Fruit fly (Drosophila melanogaster): ENCODE results near the gene CG42821.

The CG42821 gene

dm6 chr3R:17412458-17413127 is at the start of gene CG42821:
TSS of gene CG42821 (plus strand) at chr3R:17413077.
- TF ChIP-seq pan (optimal IDR thresholded peaks at IDR 0.05), result no peak
- no peak for TF ChIP-seq Sp1 (GFP tag; optimal IDR thresholded peaks at IDR 0.05)
- no peak for TF ChIP-seq CG32264 (GFP tag; optimal IDR thresholded peaks at IDR 0.05)
- no peak for TF ChIP-seq Hnf4 (GFP tag; optimal IDR thresholded peaks at IDR 0.05)
- TF ChIP-seq Dfd (GFP tag; optimal IDR thresholded peaks at IDR 0.05), result no peak
- no peak for TF ChIP-seq ey (GFP tag; optimal IDR thresholded peaks at IDR 0.05)
- TF ChIP-seq psq (GFP tag; optimal IDR thresholded peaks at IDR 0.05), result no peak
- TF ChIP-seq usp (GFP tag; optimal IDR thresholded peaks at IDR 0.05), result no peak
- TF ChIP-seq brk (GFP tag; optimal IDR thresholded peaks at IDR 0.05), result no peak
- no peak for TF ChIP-seq lola (GFP tag; optimal IDR thresholded peaks at IDR 0.05)
- no peak for TF ChIP-seq Hr83 (GFP tag; optimal IDR thresholded peaks at IDR 0.05; ENCODE audit: poor library complexity, severe bottlenecking)

DNA sequence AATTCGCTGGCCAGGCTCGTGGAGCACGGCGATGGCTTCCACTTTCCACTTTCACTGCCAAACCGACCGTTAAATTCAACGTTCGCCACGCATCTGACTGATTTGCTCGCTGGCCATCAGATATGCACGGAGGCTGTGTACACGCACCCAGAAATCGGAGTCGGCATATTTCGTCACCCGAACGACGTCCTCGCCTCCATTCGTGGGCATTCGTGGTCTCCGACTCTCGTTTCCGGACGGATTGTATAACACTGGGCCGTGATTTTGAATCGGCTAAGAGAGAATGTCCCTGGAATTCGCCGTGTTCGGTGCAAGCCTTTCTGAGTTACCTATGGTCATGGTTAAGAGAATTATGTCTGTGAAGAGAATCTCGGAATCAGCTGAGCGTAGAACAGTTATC is 46.9 kb upstream of the CG42821 start, which contains the start of gene beat-IIa:
beat-IIa (minus strand) TSS at position 97 of the 400 bp plus-strand sequence.
- no peak for TF ChIP-seq psq (GFP tag; optimal IDR thresholded peaks at IDR 0.05)
- TF ChIP-seq Vsx2 (GFP tag; optimal IDR thresholded peaks at IDR 0.05; ENCODE audit: partially characterized antibody), result no peak
- no peak for TF ChIP-seq N (GFP tag; optimal IDR thresholded peaks at IDR 0.05)
- TF ChIP-seq jim (GFP tag; optimal IDR thresholded peaks at IDR 0.05), result no peak
- no peak for TF ChIP-seq rgr (GFP tag; optimal IDR thresholded peaks at IDR 0.05)
- TF ChIP-seq woc (GFP tag; optimal IDR thresholded peaks at IDR 0.05), result no peak
- no peak for TF ChIP-seq foxo (GFP tag; optimal IDR thresholded peaks at IDR 0.05)
- no peak for TF ChIP-seq sage (GFP tag; optimal IDR thresholded peaks at IDR 0.05)
- no peak for TF ChIP-seq ey (GFP tag; optimal IDR thresholded peaks at IDR 0.05)
- no peak for TF ChIP-seq Hnf4 (GFP tag; optimal IDR thresholded peaks at IDR 0.05)
- no peak for TF ChIP-seq Hr83 (GFP tag; optimal IDR thresholded peaks at IDR 0.05; ENCODE audit: poor library complexity, severe bottlenecking)
- TF ChIP-seq usp (GFP tag; optimal IDR thresholded peaks at IDR 0.05), result no peak
- no peak for TF ChIP-seq dl (GFP tag; optimal IDR thresholded peaks at IDR 0.05; ENCODE audit: insufficient read depth in 1 of 2, partially characterized antibody in 2 of 2)
- no peak for TF ChIP-seq Hr78 (GFP tag; optimal IDR thresholded peaks at IDR 0.05)

- no peak for TF ChIP-seq CG32264 (GFP tag; optimal IDR thresholded peaks at IDR 0.05)
- TF ChIP-seq tai (GFP tag; optimal IDR thresholded peaks at IDR 0.05), result no peak
- TF ChIP-seq rgr (GFP tag; optimal IDR thresholded peaks at IDR 0.05), result no peak
- TF ChIP-seq Myc (optimal IDR thresholded peaks at IDR 0.05), result no peak
- no peak for TF ChIP-seq N (GFP tag; optimal IDR thresholded peaks at IDR 0.05)
- TF ChIP-seq sage (GFP tag; optimal IDR thresholded peaks at IDR 0.05), result no peak
- no peak for TF ChIP-seq br (GFP tag; optimal IDR thresholded peaks at IDR 0.05)
These were observed 41.8 kb upstream of the CG42821 start for dm6 chr3R:17371094-17371493.

DNA sequence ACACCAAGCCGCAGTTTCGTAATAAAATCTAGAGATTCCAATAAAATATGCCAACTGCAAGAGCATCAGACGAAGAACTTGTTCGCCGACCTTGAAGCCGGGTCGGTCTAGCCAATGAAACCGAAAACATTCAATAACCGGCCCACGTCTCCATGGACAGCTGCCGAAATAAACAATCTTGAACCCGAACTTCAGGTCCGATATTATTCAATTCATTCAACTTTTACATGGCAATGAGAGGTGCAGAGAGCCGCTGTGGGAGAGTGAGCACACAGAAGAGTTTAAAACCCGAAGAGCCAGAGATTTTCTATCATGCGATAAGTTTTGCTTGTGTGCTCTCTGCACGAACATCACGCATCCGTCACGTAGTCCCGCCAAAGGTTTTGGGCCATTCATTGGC is 35.4 kb upstream of the CG42821 start:
- TF ChIP-seq foxo (GFP tag; optimal IDR thresholded peaks at IDR 0.05) (no peak), dl (GFP tag; optimal IDR thresholded peaks at IDR 0.05; ENCODE audit: insufficient read depth in 1 of 2, partially characterized antibody in 2 of 2) (peak in 1 of 2 experiments; percentile 39), Myc (optimal IDR thresholded peaks at IDR 0.05) (no peak), brk (GFP tag; optimal IDR thresholded peaks at IDR 0.05) (no peak), lola (GFP tag; optimal IDR thresholded peaks at IDR 0.05) (no peak), Dif (GFP tag; optimal IDR thresholded peaks at IDR 0.05; ENCODE audit: partially characterized antibody) (peak; percentile 18)

- peak; percentile 8 for TF ChIP-seq fru (GFP tag; optimal IDR thresholded peaks at IDR 0.05)
- peak in 1 of 2 experiments; percentile 47 for TF ChIP-seq foxo (GFP tag; optimal IDR thresholded peaks at IDR 0.05)
- peak; percentile 36 for TF ChIP-seq HLH106 (tag; optimal IDR thresholded peaks at IDR 0.05)
- TF ChIP-seq h (GFP tag; optimal IDR thresholded peaks at IDR 0.05), result no peak
- no peak for TF ChIP-seq dmrt93B (GFP tag; optimal IDR thresholded peaks at IDR 0.05)
These were observed 33.8 kb upstream of the CG42821 start for dm6 chr3R:17379051-17379450.

- TF ChIP-seq CrebA (GFP tag; optimal IDR thresholded peaks at IDR 0.05; ENCODE audit: borderline replicate concordance), result peak; percentile 21
- no peak for TF ChIP-seq HLH106 (tag; optimal IDR thresholded peaks at IDR 0.05)
- no peak for TF ChIP-seq Hr78 (GFP tag; optimal IDR thresholded peaks at IDR 0.05)
- peak; percentile 25 for TF ChIP-seq Vsx2 (GFP tag; optimal IDR thresholded peaks at IDR 0.05; ENCODE audit: partially characterized antibody)
- peak; percentile 21 for TF ChIP-seq fru (GFP tag; optimal IDR thresholded peaks at IDR 0.05)
- no peak for TF ChIP-seq brk (GFP tag; optimal IDR thresholded peaks at IDR 0.05)
These were observed 33.1 kb upstream of the CG42821 start, which contains the start of gene lute for dm6 chr3R:17379742-17380141. TSS of gene lute (plus strand) at chr3R:17379944.
